Fruit fly (Drosophila melanogaster) whole organism, prepupa: Measurements from ENCODE around the gene eIF3e.

Source experiments
- CG11762 ChIP-seq: fragments of 200-800 bp; sonication (Bioruptor generic); optimal IDR thresholded peaks from 3 replicates; lab custom pipeline; 2016; ENCODE audit warnings: missing biosample characterization, missing genetic modification characterization; ENCODE audit not compliant: insufficient read depth
- CG16779 ChIP-seq: fragments of 200-800 bp; sonication (Bioruptor generic); optimal IDR thresholded peaks from 3 replicates; lab custom pipeline; 2017; ENCODE audit warnings: missing biosample characterization, mild to moderate bottlenecking, missing genetic modification characterization
- CG32006 ChIP-seq: fragments of 200-800 bp; sonication (Bioruptor generic); optimal IDR thresholded peaks from 3 replicates; lab custom pipeline; 2017; ENCODE audit warnings: missing biosample characterization, mild to moderate bottlenecking, missing genetic modification characterization
- CG4318 ChIP-seq: fragments of 200-800 bp; sonication (Bioruptor generic); optimal IDR thresholded peaks from 3 replicates; lab custom pipeline; 2017; ENCODE audit warnings: missing biosample characterization, mild to moderate bottlenecking, missing genetic modification characterization
- CG6808 ChIP-seq: fragments of 200-800 bp; sonication (Bioruptor generic); optimal IDR thresholded peaks from 3 replicates; lab custom pipeline; 2017; ENCODE audit warnings: missing biosample characterization, missing genetic modification characterization, mild to moderate bottlenecking, moderate library complexity, missing genetic modification reagents
- Gug ChIP-seq: fragments of 200-800 bp; sonication (Bioruptor generic); IDR thresholded peaks from 2 replicates; pipeline ENCODE4 v1.3.6; 2022; ENCODE audit warnings: missing biosample characterization, missing genetic modification characterization
- Lpt ChIP-seq: fragments of 200-800 bp; sonication (Bioruptor generic); optimal IDR thresholded peaks from 3 replicates; lab custom pipeline; 2016; ENCODE audit warnings: missing biosample characterization, missing genetic modification characterization
- ss ChIP-seq, 2 experiments: fragments of 200-800 bp; sonication (Bioruptor generic); optimal IDR thresholded peaks; 2 replicates in 1 of 2; 3 replicates in 1 of 2; lab custom pipeline; 2017 to 2018; ENCODE audit warnings: mild to moderate bottlenecking in 2 of 2, missing biosample characterization in 2 of 2, missing genetic modification characterization in 2 of 2, moderate library complexity in 1 of 2

- TF ChIP-seq CG32006 (no peak), CG11762 (GFP tag; lab: Kevin White, UChicago) (peak; percentile 9), CG6808 (GFP tag; lab: Kevin White, UChicago) (no peak), Gug (GFP tag; lab: Robert Waterston, UW) (peak; percentile 56), ss (GFP tag; optimal IDR thresholded peaks at IDR 0.05; lab: Kevin White, UChicago) (no peak), CG16779 (peak; percentile 8), CG4318 (GFP tag; lab: Kevin White, UChicago) (no peak), Lpt (GFP tag; lab: Kevin White, UChicago) (no peak)
Measured at dm6 chr3L:16796603-16797002, 9.9 kb upstream of the eIF3e start.
